Worm (Caenorhabditis elegans) whole organism, L4 larva: Measurements from ENCODE around the gene lido-4.
A peak's percentile ranks its signal among the peaks of the same experiment; 100 is the strongest.

Experiments
- F44E2.7 ChIP-seq: fragments of 200-800 bp; sonication (Bioruptor generic); IDR thresholded peaks from 2 replicates; pipeline ENCODE4 v2.1.2; 2022; ENCODE audit warnings: missing genetic modification characterization, missing compliant biosample characterization
- T20F7.1 ChIP-seq: fragments of 200-800 bp; sonication (Bioruptor generic); optimal IDR thresholded peaks from 2 replicates; lab custom pipeline; 2018; ENCODE audit warnings: mild to moderate bottlenecking, missing genetic modification characterization, missing compliant biosample characterization
- T26A8.4 ChIP-seq: fragments of 200-800 bp; sonication (Bioruptor generic); IDR thresholded peaks from 2 replicates; pipeline ENCODE4 v1.3.6; 2022; ENCODE audit warnings: missing genetic modification characterization, missing compliant biosample characterization
- Y105C5A.15 ChIP-seq: fragments of 200-800 bp; sonication (Bioruptor generic); IDR thresholded peaks from 2 replicates; pipeline ENCODE4 v1.3.6; 2022; ENCODE audit warnings: missing genetic modification characterization, missing compliant biosample characterization
- aha-1 ChIP-seq: fragments of 150-350 bp; peaks from one replicate; lab custom pipeline; 2014; ENCODE audit warnings: missing biosample characterization, missing genetic modification characterization
- aly-2 ChIP-seq: sonication (generic microtip); optimal IDR thresholded peaks from 2 replicates; lab custom pipeline; 2018; ENCODE audit warnings: missing biosample characterization, missing genetic modification characterization
- ama-1 ChIP-seq: fragments of 150-350 bp; optimal IDR thresholded peaks from 2 replicates; lab custom pipeline; 2014; ENCODE audit warnings: inconsistent platforms, mixed read lengths
- arid-1 ChIP-seq: fragments of 200-800 bp; sonication (Bioruptor generic); conservative IDR thresholded peaks from 2 replicates; pipeline ENCODE4 v1.3.6; 2022; ENCODE audit warnings: missing genetic modification reagents, missing genetic modification characterization, missing compliant biosample characterization
- ceh-44 ChIP-seq: fragments of 200-800 bp; sonication (Bioruptor generic); IDR thresholded peaks from 2 replicates; pipeline ENCODE4 v1.3.6; 2022; ENCODE audit warnings: missing genetic modification reagents, missing genetic modification characterization, missing compliant biosample characterization
- ceh-82 ChIP-seq: sonication (generic microtip); optimal IDR thresholded peaks from 2 replicates; lab custom pipeline; 2017; ENCODE audit warnings: missing biosample characterization, missing genetic modification characterization
- cey-2 ChIP-seq: sonication (generic microtip); optimal IDR thresholded peaks from 3 replicates; lab custom pipeline; 2017; ENCODE audit warnings: missing genetic modification characterization, mild to moderate bottlenecking, missing compliant biosample characterization, antibody characterized with exemption, borderline replicate concordance; ENCODE audit not compliant: insufficient read depth
- ctbp-1 ChIP-seq: fragments of 200-800 bp; sonication (Bioruptor generic); IDR thresholded peaks from 2 replicates; pipeline ENCODE4 v1.3.6; 2022; ENCODE audit warnings: missing genetic modification reagents, missing genetic modification characterization, missing compliant biosample characterization
- daf-8 ChIP-seq: fragments of 200-800 bp; sonication (Bioruptor generic); IDR thresholded peaks from 2 replicates; pipeline ENCODE4 v1.3.6; 2022; ENCODE audit warnings: missing genetic modification characterization, missing compliant biosample characterization
- dmd-6 ChIP-seq: fragments of 200-800 bp; sonication (Bioruptor generic); IDR thresholded peaks from 2 replicates; pipeline ENCODE4 v1.3.6; 2022; ENCODE audit warnings: missing genetic modification reagents, missing genetic modification characterization, missing compliant biosample characterization
- dmd-8 ChIP-seq: fragments of 200-800 bp; sonication (Bioruptor generic); IDR thresholded peaks from 2 replicates; pipeline ENCODE4 v1.3.6; 2022; ENCODE audit warnings: missing genetic modification characterization, missing compliant biosample characterization
- dpl-1 ChIP-seq: fragments of 150-350 bp; optimal IDR thresholded peaks from 2 replicates; lab custom pipeline; 2014; ENCODE audit warnings: missing biosample characterization, missing genetic modification reagents, missing genetic modification characterization
- dve-1 ChIP-seq: sonication (generic microtip); optimal IDR thresholded peaks from 2 replicates; lab custom pipeline; 2017; ENCODE audit warnings: antibody characterized with exemption, mild to moderate bottlenecking, missing genetic modification characterization, missing compliant biosample characterization; ENCODE audit not compliant: insufficient read depth
- egl-27 ChIP-seq: sonication (generic microtip); optimal IDR thresholded peaks from 3 replicates; lab custom pipeline; 2017; ENCODE audit warnings: missing biosample characterization, missing genetic modification reagents, missing genetic modification characterization
- hif-1 ChIP-seq, 2 experiments: sonication (generic microtip); optimal IDR thresholded peaks; 2 replicates each; lab custom pipeline; 2016 to 2017; ENCODE audit warnings: missing compliant biosample characterization in 2 of 2, missing genetic modification characterization in 2 of 2, missing genetic modification reagents in 2 of 2, missing genotype in 2 of 2, mild to moderate bottlenecking in 1 of 2
- hlh-11 ChIP-seq: fragments of 200-800 bp; sonication (Bioruptor generic); optimal IDR thresholded peaks from 2 replicates; lab custom pipeline; 2018; ENCODE audit warnings: mild to moderate bottlenecking, missing genetic modification characterization, missing compliant biosample characterization
- hlh-30 ChIP-seq: sonication (generic microtip); optimal IDR thresholded peaks from 2 replicates; lab custom pipeline; 2017; ENCODE audit warnings: antibody characterized with exemption, mild to moderate bottlenecking, missing genetic modification characterization, missing compliant biosample characterization; ENCODE audit not compliant: insufficient read depth
- hmg-1.1 ChIP-seq: fragments of 200-800 bp; sonication (Bioruptor generic); IDR thresholded peaks from 2 replicates; pipeline ENCODE4 v1.3.6; 2022; ENCODE audit warnings: missing genetic modification reagents, missing genetic modification characterization, missing compliant biosample characterization
- lim-7 ChIP-seq: fragments of 200-800 bp; sonication (Bioruptor generic); IDR thresholded peaks from 2 replicates; pipeline ENCODE4 v1.3.6; 2022; ENCODE audit warnings: missing genetic modification characterization, missing compliant biosample characterization
- lin-1 ChIP-seq: fragments of 200-800 bp; sonication (Bioruptor generic); IDR thresholded peaks from 2 replicates; pipeline ENCODE4 v1.3.6; 2022; ENCODE audit warnings: missing genetic modification reagents, missing genetic modification characterization, missing compliant biosample characterization
- lin-13 ChIP-seq: fragments of 150-350 bp; optimal IDR thresholded peaks from 2 replicates; lab custom pipeline; 2014; ENCODE audit warnings: missing biosample characterization, missing genetic modification reagents, missing genetic modification characterization
- lin-29 ChIP-seq: fragments of 200-800 bp; sonication (Bioruptor generic); IDR thresholded peaks from 2 replicates; pipeline ENCODE4 v1.3.6; 2022; ENCODE audit warnings: missing genetic modification reagents, missing genetic modification characterization, missing compliant biosample characterization
- lir-3 ChIP-seq: sonication (generic microtip); optimal IDR thresholded peaks from 2 replicates; lab custom pipeline; 2016; ENCODE audit warnings: mild to moderate bottlenecking, missing genetic modification characterization, missing compliant biosample characterization
- lsy-2 ChIP-seq, 2 experiments: fragments of 150-350 bp in 1 of 2; sonication (generic microtip) in 1 of 2; optimal IDR thresholded peaks; 2 replicates each; lab custom pipeline; 2014 to 2017; ENCODE audit warnings: missing biosample characterization in 2 of 2, missing genetic modification characterization in 2 of 2
- madf-9 ChIP-seq: fragments of 200-800 bp; sonication (Bioruptor generic); conservative IDR thresholded peaks from 2 replicates; pipeline ENCODE4 v1.3.6; 2022; ENCODE audit warnings: missing genetic modification reagents, missing genetic modification characterization, missing compliant biosample characterization
- mdl-1 ChIP-seq, 2 experiments: fragments of 150-350 bp in 1 of 2; sonication (generic microtip) in 1 of 2; optimal IDR thresholded peaks; 2 replicates each; lab custom pipeline; 2014 to 2017; ENCODE audit warnings: missing biosample characterization in 2 of 2, missing genetic modification characterization in 2 of 2
- mep-1 ChIP-seq: fragments of 150-350 bp; sonication (generic microtip); optimal IDR thresholded peaks from 3 replicates; lab custom pipeline; 2014; ENCODE audit warnings: missing biosample characterization, missing genetic modification characterization
- mxl-3 ChIP-seq: fragments of 200-800 bp; sonication (Bioruptor generic); optimal IDR thresholded peaks from 2 replicates; lab custom pipeline; 2018; ENCODE audit warnings: mild to moderate bottlenecking, missing genetic modification characterization, missing compliant biosample characterization
- nhr-11 ChIP-seq: fragments of 150-350 bp; optimal IDR thresholded peaks from 2 replicates; lab custom pipeline; 2014; ENCODE audit warnings: missing biosample characterization, missing genetic modification characterization
- nhr-28 ChIP-seq: fragments of 150-350 bp; optimal IDR thresholded peaks from 2 replicates; lab custom pipeline; 2014; ENCODE audit warnings: missing biosample characterization, missing genetic modification characterization
- nhr-48 ChIP-seq: sonication (generic microtip); optimal IDR thresholded peaks from 2 replicates; lab custom pipeline; 2016; ENCODE audit warnings: mild to moderate bottlenecking, missing genetic modification characterization, missing compliant biosample characterization
- nhr-76 ChIP-seq: fragments of 150-350 bp; optimal IDR thresholded peaks from 2 replicates; lab custom pipeline; 2014; ENCODE audit warnings: missing biosample characterization, missing genetic modification characterization
- nhr-77 ChIP-seq: fragments of 150-350 bp; optimal IDR thresholded peaks from 2 replicates; lab custom pipeline; 2014; ENCODE audit warnings: missing biosample characterization, missing genetic modification characterization
- pha-4 ChIP-seq, 2 experiments: fragments of 150-350 bp in 1 of 2; fragments of 200-800 bp in 1 of 2; sonication (Bioruptor generic) in 1 of 2; IDR thresholded peaks in 1 of 2; optimal IDR thresholded peaks in 1 of 2; 2 replicates each; pipeline versions ENCODE4 v1.3.6 to Lab custom; 2014 to 2022; ENCODE audit warnings: missing genetic modification characterization in 2 of 2, missing genetic modification reagents in 2 of 2, missing biosample characterization in 1 of 2, missing compliant biosample characterization in 1 of 2
- php-3 ChIP-seq: fragments of 200-800 bp; sonication (Bioruptor generic); IDR thresholded peaks from 2 replicates; pipeline ENCODE4 v1.3.6; 2022; ENCODE audit warnings: missing genetic modification reagents, missing genetic modification characterization, missing compliant biosample characterization
- pqm-1 ChIP-seq: sonication (generic microtip); optimal IDR thresholded peaks from 2 replicates; lab custom pipeline; 2017; ENCODE audit warnings: missing biosample characterization, missing genetic modification characterization
- rbr-2 ChIP-seq: sonication (generic microtip); optimal IDR thresholded peaks from 2 replicates; lab custom pipeline; 2016; ENCODE audit warnings: missing genotype, missing genetic modification characterization, missing compliant biosample characterization
- set-16 ChIP-seq: fragments of 200-800 bp; sonication (Bioruptor generic); IDR thresholded peaks from 2 replicates; pipeline ENCODE4 v1.3.6; 2022; ENCODE audit warnings: missing genetic modification reagents, missing genetic modification characterization, missing compliant biosample characterization
- tra-1 ChIP-seq: fragments of 200-800 bp; sonication (Bioruptor generic); IDR thresholded peaks from 2 replicates; pipeline ENCODE4 v1.3.6; 2022; ENCODE audit warnings: missing genetic modification reagents, missing genetic modification characterization, missing compliant biosample characterization
- unc-39 ChIP-seq: sonication (generic microtip); optimal IDR thresholded peaks from 2 replicates; lab custom pipeline; 2017; ENCODE audit warnings: missing biosample characterization, missing genetic modification characterization
- unc-62 ChIP-seq, 3 experiments: fragments of 150-350 bp in 1 of 3; sonication (generic microtip); optimal IDR thresholded peaks in 2 of 3; peaks in 1 of 3; 1 replicate in 1 of 3; 2 replicates in 2 of 3; lab custom pipeline; 2014 to 2017; ENCODE audit warnings: missing biosample characterization in 3 of 3, missing genetic modification characterization in 3 of 3, missing genetic modification reagents in 3 of 3, missing genotype in 1 of 3
- vab-7 ChIP-seq: fragments of 200-800 bp; sonication (Bioruptor generic); IDR thresholded peaks from 2 replicates; pipeline ENCODE4 v1.3.6; 2022; ENCODE audit warnings: missing genetic modification reagents, missing genetic modification characterization, missing compliant biosample characterization
- zfp-2 ChIP-seq: sonication (generic microtip); optimal IDR thresholded peaks from 2 replicates; lab custom pipeline; 2016; ENCODE audit warnings: mild to moderate bottlenecking, missing genetic modification characterization, missing compliant biosample characterization

The lido-4 gene

DNA sequence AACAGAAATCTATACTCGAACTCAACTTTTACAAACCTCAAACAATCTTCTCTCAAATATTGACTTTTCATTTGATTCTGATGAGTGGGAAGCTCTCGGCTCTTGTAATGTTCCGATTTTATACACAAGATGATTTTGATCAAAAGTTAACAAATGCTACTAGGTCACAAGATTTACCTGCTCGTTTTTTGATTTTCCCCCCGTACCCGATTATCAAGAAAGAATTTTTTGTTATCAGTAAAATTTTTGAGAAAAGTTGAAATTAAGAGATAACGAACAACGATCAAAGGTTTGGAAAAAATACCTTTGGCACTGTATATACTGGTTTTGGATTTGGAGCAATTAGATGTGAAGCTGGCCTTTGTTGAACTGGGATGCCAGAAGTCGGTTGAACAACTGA lies 42.8 kb downstream of the lido-4 start (continued):
- TF ChIP-seq hlh-30 (tag; lab: Kevin White, UChicago) = peak; percentile 41

ce11 chrX:17063749-17064252 lies 43.8 kb downstream of the lido-4 start:
- peak; percentile 86 for TF ChIP-seq php-3
- no peak for TF ChIP-seq F44E2.7 (GFP tag; lab: Robert Waterston, UW)
- TF ChIP-seq tra-1 (GFP tag; lab: Robert Waterston, UW) = peak; percentile 93
- TF ChIP-seq T20F7.1 (GFP tag; lab: Kevin White, UChicago) = peak; percentile 71
- TF ChIP-seq nhr-76 = peak; percentile 47
- TF ChIP-seq nhr-77 (tag; lab: Kevin White, UChicago) = peak; percentile 75
- no peak for TF ChIP-seq dpl-1 (GFP tag; lab: Kevin White, UChicago)
- TF ChIP-seq ceh-82 (tag; lab: Kevin White, UChicago) = no peak
- TF ChIP-seq aly-2 (tag; lab: Kevin White, UChicago) = no peak
- no peak for TF ChIP-seq unc-39 (tag; lab: Kevin White, UChicago)
- TF ChIP-seq mxl-3 (GFP tag; lab: Kevin White, UChicago) = peak; percentile 88
- TF ChIP-seq lin-29 (GFP tag; lab: Robert Waterston, UW) = peak; percentile 59; the same call in 1 of the 2 replicates
- TF ChIP-seq nhr-28 = peak; percentile 92
- TF ChIP-seq arid-1 (GFP tag; lab: Robert Waterston, UW) = no peak
- no peak for TF ChIP-seq dmd-8 (GFP tag; lab: Robert Waterston, UW)
- peak; percentile 78 for TF ChIP-seq nhr-11 (tag; lab: Kevin White, UChicago)
- peak; percentile 92 for TF ChIP-seq nhr-48 (tag; lab: Kevin White, UChicago)
- no peak for TF ChIP-seq egl-27
- peak; percentile 31 for TF ChIP-seq pqm-1 (tag; lab: Kevin White, UChicago)
- TF ChIP-seq madf-9 = peak; percentile 46; the same call in 1 of the 2 replicates
- TF ChIP-seq hlh-11 = peak; percentile 97
- peak; percentile 53; the same call in 1 of the 2 replicates for TF ChIP-seq pha-4 (GFP tag; IDR thresholded peaks at IDR 0.05; lab: Robert Waterston, UW)
- peak; percentile 54 for TF ChIP-seq pha-4 (tag; optimal IDR thresholded peaks at IDR 0.05; lab: Kevin White, UChicago)
- TF ChIP-seq unc-62 (GFP tag; optimal IDR thresholded peaks at IDR 0.05 in 1 of 2; lab: Kevin White, UChicago) = peak in 1 of 2 experiments; percentile 94
- no peak for TF ChIP-seq unc-62 (tag; optimal IDR thresholded peaks at IDR 0.05; lab: Kevin White, UChicago)
- peak; percentile 21 for TF ChIP-seq lin-13
- no peak for TF ChIP-seq Y105C5A.15 (GFP tag; lab: Robert Waterston, UW)
- TF ChIP-seq rbr-2 (tag; lab: Kevin White, UChicago) = no peak
- TF ChIP-seq hlh-30 (tag; lab: Kevin White, UChicago) = peak; percentile 97
- peak; percentile 53; the same call in 1 of the 2 replicates for TF ChIP-seq T26A8.4
- TF ChIP-seq zfp-2 (tag; lab: Kevin White, UChicago) = no peak
- peak; percentile 84 for TF ChIP-seq cey-2 (tag; lab: Kevin White, UChicago)
- peak; percentile 2 for TF ChIP-seq ama-1
- TF ChIP-seq mep-1 = peak; percentile 58
- TF ChIP-seq lin-1 (GFP tag; lab: Robert Waterston, UW) = peak; percentile 63
- peak; percentile 51; the same call in 1 of the 2 replicates for TF ChIP-seq hmg-1.1
- peak; percentile 100 for TF ChIP-seq dmd-6 (GFP tag; lab: Robert Waterston, UW)
- TF ChIP-seq lir-3 (tag; lab: Kevin White, UChicago) = no peak
- peak; percentile 30; the same call in 1 of the 2 replicates for TF ChIP-seq ctbp-1
- TF ChIP-seq daf-8 (GFP tag; lab: Robert Waterston, UW) = no peak
- peak in 1 of 2 experiments; percentile 66 for TF ChIP-seq hif-1 (tag; optimal IDR thresholded peaks at IDR 0.05; lab: Kevin White, UChicago)
- peak; percentile 84 for TF ChIP-seq dve-1 (tag; lab: Kevin White, UChicago)
- TF ChIP-seq vab-7 (GFP tag; lab: Robert Waterston, UW) = no peak
- no peak for TF ChIP-seq lim-7
- peak; percentile 57 for TF ChIP-seq aha-1 (tag; lab: Kevin White, UChicago)
- 0 out of 2 replicates have a peak, but pooled peaks have one; percentile 8 for TF ChIP-seq set-16 (GFP tag; lab: Robert Waterston, UW)
- peak in 1 of 2 experiments; percentile 60 for TF ChIP-seq lsy-2 (tag; optimal IDR thresholded peaks at IDR 0.05; lab: Kevin White, UChicago)
- TF ChIP-seq mdl-1 (tag; optimal IDR thresholded peaks at IDR 0.05; lab: Kevin White, UChicago) = peak; percentile 82 to 99
- TF ChIP-seq ceh-44 (GFP tag; lab: Robert Waterston, UW) = no peak
